Worm (Caenorhabditis elegans) whole organism, L4/young adult: ENCODE data around the gene K03H6.4.

Experiments
- W03F9.2 ChIP-seq: fragments of 150-350 bp; optimal IDR thresholded peaks from 2 replicates; lab custom pipeline; 2014; ENCODE audit warnings: missing biosample characterization, missing genetic modification characterization
- dao-5 ChIP-seq: sonication (generic microtip); optimal IDR thresholded peaks from 2 replicates; lab custom pipeline; 2016; ENCODE audit warnings: missing genotype, missing genetic modification characterization, moderate library complexity, missing compliant biosample characterization
- him-1 ChIP-seq: sonication (generic microtip); optimal IDR thresholded peaks from 2 replicates; lab custom pipeline; 2016; ENCODE audit warnings: missing genotype, missing genetic modification reagents, missing genetic modification characterization, missing compliant biosample characterization

- TF ChIP-seq dao-5 (tag; lab: Kevin White, UChicago) = no peak
- TF ChIP-seq him-1 (tag; lab: Kevin White, UChicago) = no peak
- no peak for TF ChIP-seq W03F9.2 (tag; lab: Kevin White, UChicago)
These were observed 8.2 kb downstream of the K03H6.4 start for ce11 chrIV:1512944-1513343.
